Fruit fly (Drosophila melanogaster) whole organism, embryonic: ENCODE data around the gene unc-119.

Experiments used
- Bgb ChIP-seq: fragments of 200-800 bp; sonication (Bioruptor generic); IDR thresholded peaks from 2 replicates; pipeline ENCODE4 v1.3.6; 2022; ENCODE audit warnings: missing biosample characterization, missing genetic modification characterization; ENCODE audit not compliant: partially characterized antibody
- C15 ChIP-seq: fragments of 200-800 bp; sonication (Bioruptor generic); IDR thresholded peaks from 3 replicates; pipeline ENCODE4 v1.3.6; 2022; ENCODE audit warnings: missing biosample characterization, missing genetic modification characterization
- CG10267 ChIP-seq: fragments of 200-800 bp; sonication (Bioruptor generic); optimal IDR thresholded peaks from 2 replicates; lab custom pipeline; 2018; ENCODE audit warnings: missing biosample characterization, mild to moderate bottlenecking, missing genetic modification characterization, moderate library complexity
- CG12299 ChIP-seq: fragments of 200-800 bp; sonication (Bioruptor generic); optimal IDR thresholded peaks from 2 replicates; lab custom pipeline; 2018; ENCODE audit warnings: missing biosample characterization, mild to moderate bottlenecking, missing genetic modification characterization
- CG15011 ChIP-seq: fragments of 200-800 bp; sonication (Bioruptor generic); optimal IDR thresholded peaks from 3 replicates; lab custom pipeline; 2018; ENCODE audit warnings: missing biosample characterization, mild to moderate bottlenecking, missing genetic modification characterization
- CG15479 ChIP-seq: fragments of 200-800 bp; sonication (Bioruptor generic); optimal IDR thresholded peaks from 3 replicates; lab custom pipeline; 2019; ENCODE audit warnings: missing biosample characterization, mild to moderate bottlenecking, missing genetic modification characterization, moderate library complexity
- CG17361 ChIP-seq: fragments of 200-800 bp; sonication (Bioruptor generic); IDR thresholded peaks from 3 replicates; pipeline ENCODE4 v1.3.6; 2022; ENCODE audit warnings: missing biosample characterization, missing genetic modification characterization
- CG17912 ChIP-seq: fragments of 200-800 bp; sonication (Bioruptor generic); optimal IDR thresholded peaks from 2 replicates; lab custom pipeline; 2018; ENCODE audit warnings: missing biosample characterization, mild to moderate bottlenecking, missing genetic modification characterization
- CG18011 ChIP-seq: fragments of 200-800 bp; sonication (Bioruptor generic); optimal IDR thresholded peaks from 2 replicates; lab custom pipeline; 2017; ENCODE audit warnings: missing biosample characterization, missing genetic modification characterization, mild to moderate bottlenecking, moderate library complexity, missing genotype
- CG2712 ChIP-seq: fragments of 200-800 bp; optimal IDR thresholded peaks from 3 replicates; lab custom pipeline; 2019; ENCODE audit warnings: missing biosample characterization, mild to moderate bottlenecking, missing genetic modification characterization, moderate library complexity
- CG3065 ChIP-seq: fragments of 200-800 bp; sonication (Bioruptor generic); optimal IDR thresholded peaks from 2 replicates; lab custom pipeline; 2016; ENCODE audit warnings: missing biosample characterization, missing genetic modification characterization
- CG31365 ChIP-seq: fragments of 200-800 bp; sonication (Bioruptor generic); optimal IDR thresholded peaks from 2 replicates; lab custom pipeline; 2018; ENCODE audit warnings: missing biosample characterization, mild to moderate bottlenecking, missing genetic modification characterization
- CG34422 ChIP-seq: fragments of 200-800 bp; sonication (Bioruptor generic); IDR thresholded peaks from 3 replicates; pipeline ENCODE4 v1.3.6; 2022; ENCODE audit warnings: missing biosample characterization, missing genetic modification characterization
- CG3726 ChIP-seq: fragments of 200-800 bp; sonication (Bioruptor generic); IDR thresholded peaks from 3 replicates; pipeline ENCODE4, ENCODE4 v1.3.6; 2022; ENCODE audit warnings: missing biosample characterization, missing genetic modification characterization
- CG4404 ChIP-seq: fragments of 200-800 bp; sonication (Bioruptor generic); IDR thresholded peaks from 2 replicates; pipeline ENCODE4 v1.3.6; 2022; ENCODE audit warnings: missing biosample characterization, missing genetic modification characterization
- CG5953 ChIP-seq: fragments of 200-800 bp; sonication (Bioruptor generic); IDR thresholded peaks from 2 replicates; pipeline ENCODE4 v1.3.6; 2022; ENCODE audit warnings: missing biosample characterization, missing genetic modification characterization
- CG8388 ChIP-seq: fragments of 200-800 bp; sonication (Bioruptor generic); optimal IDR thresholded peaks from 2 replicates; lab custom pipeline; 2019; ENCODE audit warnings: missing biosample characterization, mild to moderate bottlenecking, missing genetic modification characterization, moderate library complexity
- CG9817 ChIP-seq: fragments of 200-800 bp; sonication (Bioruptor generic); optimal IDR thresholded peaks from 2 replicates; lab custom pipeline; 2018; ENCODE audit warnings: missing biosample characterization, mild to moderate bottlenecking, missing genetic modification characterization, moderate library complexity
- CHES-1-like ChIP-seq: fragments of 200-800 bp; sonication (Bioruptor generic); optimal IDR thresholded peaks from 2 replicates; lab custom pipeline; 2016; ENCODE audit warnings: missing biosample characterization, missing genetic modification characterization
- Chrac-16 ChIP-seq: fragments of 200-800 bp; sonication (Bioruptor generic); optimal IDR thresholded peaks from 3 replicates; lab custom pipeline; 2016; ENCODE audit warnings: missing biosample characterization, missing genetic modification characterization
- D19A ChIP-seq: fragments of 200-800 bp; optimal IDR thresholded peaks from 3 replicates; lab custom pipeline; 2019; ENCODE audit warnings: missing biosample characterization, mild to moderate bottlenecking, missing genetic modification characterization, moderate library complexity
- Deaf1 ChIP-seq: fragments of 200-800 bp; optimal IDR thresholded peaks from 3 replicates; lab custom pipeline; 2019; ENCODE audit warnings: missing biosample characterization, mild to moderate bottlenecking, missing genetic modification characterization, moderate library complexity
- Dip2 ChIP-seq: fragments of 200-800 bp; sonication (Bioruptor generic); IDR thresholded peaks from 2 replicates; pipeline ENCODE4 v1.3.6; 2022; ENCODE audit warnings: missing biosample characterization, missing genetic modification characterization
- Doc2 ChIP-seq: fragments of 200-800 bp; sonication (Bioruptor generic); IDR thresholded peaks from 2 replicates; pipeline ENCODE4 v1.3.6; 2022; ENCODE audit warnings: missing biosample characterization, missing genetic modification characterization
- GATAe ChIP-seq: fragments of 200-800 bp; sonication (Bioruptor generic); conservative IDR thresholded peaks from 2 replicates; pipeline ENCODE4 v1.3.6; 2022; ENCODE audit warnings: missing biosample characterization, missing genetic modification characterization
- HLHmδ ChIP-seq: fragments of 200-800 bp; sonication (Bioruptor generic); optimal IDR thresholded peaks from 2 replicates; lab custom pipeline; 2018; ENCODE audit warnings: missing biosample characterization, mild to moderate bottlenecking, missing genetic modification characterization, moderate library complexity
- Hr39 ChIP-seq: fragments of >200 bp; optimal IDR thresholded peaks from 2 replicates; lab custom pipeline; 2017
- Opbp ChIP-seq: fragments of 200-800 bp; sonication (Bioruptor generic); IDR thresholded peaks from 3 replicates; pipeline ENCODE4 v1.3.6; 2022; ENCODE audit warnings: missing biosample characterization, missing genetic modification characterization; ENCODE audit not compliant: partially characterized antibody
- Optix ChIP-seq: fragments of 200-800 bp; sonication (Bioruptor generic); IDR thresholded peaks from 3 replicates; pipeline ENCODE4 v1.3.6; 2022; ENCODE audit warnings: missing biosample characterization, missing genetic modification characterization
- Spps ChIP-seq: fragments of 200-800 bp; sonication (Bioruptor generic); optimal IDR thresholded peaks from 2 replicates; lab custom pipeline; 2018; ENCODE audit warnings: missing biosample characterization, mild to moderate bottlenecking, missing genetic modification characterization
- Sry-β ChIP-seq: fragments of 200-800 bp; sonication (Bioruptor generic); optimal IDR thresholded peaks from 2 replicates; lab custom pipeline; 2018; ENCODE audit warnings: missing biosample characterization, mild to moderate bottlenecking, missing genetic modification characterization, moderate library complexity
- TFAM ChIP-seq: fragments of 200-800 bp; sonication (Bioruptor generic); optimal IDR thresholded peaks from 2 replicates; lab custom pipeline; 2017; ENCODE audit warnings: missing biosample characterization, missing genetic modification characterization, inconsistent platforms
- Trl ChIP-seq, 3 experiments: fragments of >200 bp in 2 of 3; fragments of 200-800 bp in 1 of 3; sonication (Bioruptor generic) in 1 of 3; optimal IDR thresholded peaks; 2 replicates in 1 of 3; 3 replicates in 2 of 3; lab custom pipeline; 2016 to 2017; ENCODE audit warnings: missing biosample characterization in 1 of 3, missing genetic modification characterization in 1 of 3
- chinmo ChIP-seq: fragments of 200-800 bp; sonication (Bioruptor generic); IDR thresholded peaks from 4 replicates; pipeline ENCODE4 v1.3.6; 2022; ENCODE audit warnings: missing biosample characterization, missing genetic modification characterization; ENCODE audit not compliant: partially characterized antibody
- danr ChIP-seq: fragments of 200-800 bp; sonication (Bioruptor generic); IDR thresholded peaks from 2 replicates; pipeline ENCODE4 v1.3.6; 2022; ENCODE audit warnings: missing biosample characterization, missing genetic modification characterization
- ewg ChIP-seq: fragments of 200-800 bp; sonication (Bioruptor generic); optimal IDR thresholded peaks from 3 replicates; lab custom pipeline; 2017; ENCODE audit warnings: mild to moderate bottlenecking, missing biosample characterization, missing genetic modification reagents, missing genetic modification characterization
- ftz-f1 ChIP-seq: fragments of 200-800 bp; sonication (Bioruptor generic); optimal IDR thresholded peaks from 2 replicates; lab custom pipeline; 2016; ENCODE audit warnings: missing biosample characterization, missing genetic modification characterization
- jing ChIP-seq: fragments of 200-800 bp; sonication (Bioruptor generic); optimal IDR thresholded peaks from 2 replicates; lab custom pipeline; 2018; ENCODE audit warnings: missing biosample characterization, mild to moderate bottlenecking, missing genetic modification characterization
- kay ChIP-seq: fragments of 200-800 bp; sonication (Bioruptor generic); optimal IDR thresholded peaks from 2 replicates; lab custom pipeline; 2016; ENCODE audit warnings: missing biosample characterization, missing genetic modification characterization
- lmd ChIP-seq: fragments of 200-800 bp; sonication (Bioruptor generic); IDR thresholded peaks from 2 replicates; pipeline ENCODE4 v1.3.6; 2022; ENCODE audit warnings: missing biosample characterization, missing genetic modification characterization
- lov ChIP-seq, 2 experiments: fragments of 200-800 bp in 1 of 2; fragments of >200 bp in 1 of 2; sonication (Bioruptor generic) in 1 of 2; IDR thresholded peaks in 1 of 2; optimal IDR thresholded peaks in 1 of 2; 2 replicates in 1 of 2; 3 replicates in 1 of 2; pipeline versions ENCODE4 v1.3.6 to Lab custom; 2017 to 2022; ENCODE audit warnings: missing biosample characterization in 1 of 2, missing genetic modification characterization in 1 of 2
- nom ChIP-seq: fragments of 200-800 bp; sonication (Bioruptor generic); optimal IDR thresholded peaks from 2 replicates; lab custom pipeline; 2017; ENCODE audit warnings: missing biosample characterization, missing genetic modification characterization, mild to moderate bottlenecking, moderate library complexity, missing genetic modification reagents
- peb ChIP-seq: fragments of 200-800 bp; sonication (Bioruptor generic); IDR thresholded peaks from 2 replicates; pipeline ENCODE4 v1.3.6; 2022; ENCODE audit warnings: missing biosample characterization, missing genetic modification characterization
- schlank ChIP-seq: fragments of 200-800 bp; sonication (Bioruptor generic); optimal IDR thresholded peaks from 2 replicates; lab custom pipeline; 2018; ENCODE audit warnings: missing biosample characterization, mild to moderate bottlenecking, missing genetic modification characterization
- sens ChIP-seq: fragments of 200-800 bp; sonication (Bioruptor generic); peaks from one replicate; lab custom pipeline; 2016; ENCODE audit warnings: missing biosample characterization, missing genetic modification characterization
- stwl ChIP-seq: fragments of 200-800 bp; sonication (Bioruptor generic); optimal IDR thresholded peaks from 3 replicates; lab custom pipeline; 2018; ENCODE audit warnings: missing biosample characterization, mild to moderate bottlenecking, missing genetic modification characterization, moderate library complexity
- tna ChIP-seq: fragments of 200-800 bp; sonication (Bioruptor generic); IDR thresholded peaks from 2 replicates; pipeline ENCODE4 v1.3.6; 2022; ENCODE audit warnings: missing biosample characterization, missing genetic modification characterization; ENCODE audit not compliant: partially characterized antibody
- zf30C ChIP-seq: fragments of 200-800 bp; sonication (Bioruptor generic); optimal IDR thresholded peaks from 3 replicates; lab custom pipeline; 2018; ENCODE audit warnings: missing biosample characterization, mild to moderate bottlenecking, missing genetic modification characterization

Gene unc-119

dm6 chrX:7241985-7242627 is 49.0 kb downstream of the unc-119 start (continued):
- TF ChIP-seq CG12299 (tag; lab: Kevin White, UChicago) (peak; percentile 40), CG2712 (tag; lab: Kevin White, UChicago) (peak; percentile 68), Hr39 (no peak), peb (GFP tag; lab: Robert Waterston, UW) (0 out of 2 replicates have a peak, but pooled peaks have one; percentile 14), CG8388 (GFP tag; lab: Kevin White, UChicago) (peak; percentile 76), CG18011 (GFP tag; lab: Kevin White, UChicago) (peak; percentile 62), sens (peak; percentile 93), D19A (tag; lab: Kevin White, UChicago) (peak; percentile 47), lov (optimal IDR thresholded peaks at IDR 0.05; lab: Kevin White, UChicago) (no peak), lov (GFP tag; IDR thresholded peaks at IDR 0.05; lab: Robert Waterston, UW) (peak; percentile 94), kay (no peak), CG34422 (GFP tag; lab: Robert Waterston, UW) (peak; percentile 72; the same call in 2 of the 3 replicates), GATAe (GFP tag; lab: Robert Waterston, UW) (no peak), danr (GFP tag; lab: Robert Waterston, UW) (peak; percentile 58; the same call in 1 of the 2 replicates), CG5953 (GFP tag; lab: Robert Waterston, UW) (peak; percentile 60), Optix (peak; percentile 82; the same call in 2 of the 3 replicates), ftz-f1 (GFP tag; lab: Kevin White, UChicago) (no peak), Dip2 (GFP tag; lab: Robert Waterston, UW) (peak; percentile 94), HLHmδ (GFP tag; lab: Kevin White, UChicago) (peak; percentile 78), Opbp (GFP tag; lab: Robert Waterston, UW) (peak; percentile 45; the same call in 1 of the 3 replicates), Chrac-16 (GFP tag; lab: Kevin White, UChicago) (peak; percentile 59), jing (peak; percentile 76), schlank (tag; lab: Kevin White, UChicago) (peak; percentile 55), C15 (0 out of 3 replicates have a peak, but pooled peaks have one; percentile 63), CG15011 (peak; percentile 48), nom (GFP tag; lab: Kevin White, UChicago) (peak; percentile 76), CHES-1-like (GFP tag; lab: Kevin White, UChicago) (peak; percentile 62), CG17912 (peak; percentile 95), CG10267 (tag; lab: Kevin White, UChicago) (peak; percentile 68), stwl (peak; percentile 50), tna (GFP tag; lab: Robert Waterston, UW) (no peak), CG31365 (tag; lab: Kevin White, UChicago) (peak; percentile 67), Sry-β (GFP tag; lab: Kevin White, UChicago) (peak; percentile 55), chinmo (GFP tag; lab: Robert Waterston, UW) (no peak), CG3726 (GFP tag; lab: Robert Waterston, UW) (0 out of 3 replicates have a peak, but pooled peaks have one; percentile 28), CG3065 (peak; percentile 66), zf30C (GFP tag; lab: Kevin White, UChicago) (peak; percentile 30), CG15479 (GFP tag; lab: Kevin White, UChicago) (no peak), Trl (optimal IDR thresholded peaks at IDR 0.05; lab: Kevin White, UChicago) (peak; percentile 4 to 12), Trl (GFP tag; optimal IDR thresholded peaks at IDR 0.05; lab: Kevin White, UChicago) (peak; percentile 87), CG17361 (GFP tag; lab: Robert Waterston, UW) (peak; percentile 74), CG9817 (tag; lab: Kevin White, UChicago) (peak; percentile 91), Deaf1 (peak; percentile 37), Spps (tag; lab: Kevin White, UChicago) (peak; percentile 46), lmd (peak; percentile 67), ewg (peak; percentile 81), TFAM (GFP tag; lab: Kevin White, UChicago) (peak; percentile 57), Bgb (no peak), CG4404 (GFP tag; lab: Robert Waterston, UW) (peak; percentile 45; the same call in 1 of the 2 replicates), Doc2 (GFP tag; lab: Robert Waterston, UW) (no peak)
